Worm (Caenorhabditis elegans): ENCODE data around the gene srw-8.

srw-8 gene

DNA sequence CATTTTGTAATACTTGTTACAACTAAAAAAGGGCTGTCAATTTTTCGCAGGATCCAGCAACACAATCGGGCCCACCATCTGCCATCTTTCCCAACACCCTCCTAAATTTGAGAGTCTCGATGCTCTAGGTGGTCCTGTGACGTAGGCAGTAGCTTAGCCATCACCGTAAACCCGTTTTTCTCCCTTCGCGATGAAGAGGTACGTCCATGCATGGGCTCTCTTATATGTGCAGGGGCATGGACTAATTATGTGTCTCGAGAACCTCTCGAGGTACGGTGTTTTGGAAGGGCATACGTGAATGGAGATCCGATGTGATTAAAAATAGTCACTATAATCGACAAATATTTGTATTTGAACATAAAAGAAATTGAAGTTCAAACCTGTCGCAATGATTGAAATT is 6.8 kb upstream of the srw-8 start:
- TF ChIP-seq pqm-1 (tag; optimal IDR thresholded peaks at IDR 0.05) (no peak), hlh-30 (tag; optimal IDR thresholded peaks at IDR 0.05; ENCODE audit: insufficient read depth) (no peak), aha-1 (tag) (no peak), mdl-1 (tag; optimal IDR thresholded peaks at IDR 0.05) (no peak), pha-4 (GFP tag; IDR thresholded peaks at IDR 0.05) (no peak), pha-4 (tag; optimal IDR thresholded peaks at IDR 0.05) (no peak)

ce11 chrV:3039282-3039681 is 5.1 kb upstream of the srw-8 start, which contains the start of gene chpf-2:
chpf-2 (minus strand) TSS chrV:3039382.
- no peak for TF ChIP-seq daf-12 (tag; optimal IDR thresholded peaks at IDR 0.05)
- no peak for TF ChIP-seq Y105C5A.15 (GFP tag; IDR thresholded peaks at IDR 0.05)
- no peak for TF ChIP-seq ZK337.2 (GFP tag; IDR thresholded peaks at IDR 0.05)
- no peak for TF ChIP-seq lin-29 (GFP tag; IDR thresholded peaks at IDR 0.05)

DNA sequence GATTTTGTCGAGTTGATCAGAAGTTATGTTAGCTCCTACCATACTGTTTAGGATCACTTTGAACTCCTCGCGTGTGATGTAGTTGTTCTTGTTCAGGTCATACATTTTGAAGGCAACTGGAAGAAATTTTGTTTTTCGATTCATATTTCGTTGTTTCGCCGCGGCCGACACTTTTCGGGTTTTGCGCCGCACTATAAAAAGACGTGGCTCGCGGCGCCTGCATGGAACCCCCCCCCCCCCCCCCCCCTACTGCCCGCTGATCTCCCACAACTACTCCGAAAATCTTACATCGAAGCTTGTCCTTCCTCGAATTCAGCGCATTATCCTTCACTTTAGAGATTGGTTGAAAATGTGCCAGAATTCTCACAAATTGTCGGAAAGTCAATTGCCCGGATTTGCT is 3.9 kb upstream of the srw-8 start:
- TF ChIP-seq unc-62 (GFP tag; optimal IDR thresholded peaks at IDR 0.05 in 1 of 2) (no peak), unc-62 (tag; optimal IDR thresholded peaks at IDR 0.05) (no peak), set-16 (GFP tag; IDR thresholded peaks at IDR 0.05) (peak; percentile 82), dpl-1 (GFP tag; optimal IDR thresholded peaks at IDR 0.05) (no peak)

DNA sequence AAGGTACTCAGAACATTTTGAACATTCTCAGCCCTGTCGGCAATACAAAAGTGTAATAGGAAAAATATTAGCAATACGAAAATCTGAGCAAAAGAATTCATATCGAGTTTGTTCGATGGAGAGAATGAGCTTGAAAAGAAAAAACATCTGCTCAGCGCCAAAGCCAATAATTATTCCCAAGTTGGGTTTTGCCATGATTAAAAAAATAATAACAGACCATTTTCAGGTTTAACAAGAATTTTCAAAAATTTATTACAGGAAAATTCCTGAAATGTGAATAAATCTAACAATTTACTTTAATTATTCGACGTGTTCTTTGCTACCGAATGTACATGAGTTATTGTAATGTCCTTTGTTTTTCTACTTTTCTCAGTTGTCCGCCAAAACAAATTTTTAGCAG is 1.8 kb downstream of the srw-8 start, which contains the start of gene irld-38:
Gene irld-38, minus strand, starts transcription at position 101 of the 400 bp plus-strand sequence.
- no peak for TF ChIP-seq duxl-1 (tag; optimal IDR thresholded peaks at IDR 0.05; ENCODE audit: poor library complexity)
- TF ChIP-seq unc-62 (GFP tag; optimal IDR thresholded peaks at IDR 0.05 in 1 of 2), result no peak
- TF ChIP-seq unc-62 (tag; optimal IDR thresholded peaks at IDR 0.05), result no peak
- TF ChIP-seq ztf-11 (tag; optimal IDR thresholded peaks at IDR 0.05), result no peak
- TF ChIP-seq daf-19 (GFP tag; conservative IDR thresholded peaks at IDR 0.05), result no peak
- TF ChIP-seq nhr-6 (tag; optimal IDR thresholded peaks at IDR 0.05), result no peak
- TF ChIP-seq vab-7 (GFP tag; IDR thresholded peaks at IDR 0.05), result no peak
- TF ChIP-seq lin-39 (tag; optimal IDR thresholded peaks at IDR 0.05), result no peak
- no peak for TF ChIP-seq attf-4 (tag; optimal IDR thresholded peaks at IDR 0.05)
- no peak for TF ChIP-seq lin-38 (GFP tag; IDR thresholded peaks at IDR 0.05)
- no peak for TF ChIP-seq T26A8.4 (GFP tag; IDR thresholded peaks at IDR 0.05)
- TF ChIP-seq daf-16 (GFP tag; optimal IDR thresholded peaks at IDR 0.05), result no peak
- TF ChIP-seq daf-16 (tag; optimal IDR thresholded peaks at IDR 0.05), result no peak
- no peak for TF ChIP-seq zip-2 (tag; optimal IDR thresholded peaks at IDR 0.05)

DNA sequence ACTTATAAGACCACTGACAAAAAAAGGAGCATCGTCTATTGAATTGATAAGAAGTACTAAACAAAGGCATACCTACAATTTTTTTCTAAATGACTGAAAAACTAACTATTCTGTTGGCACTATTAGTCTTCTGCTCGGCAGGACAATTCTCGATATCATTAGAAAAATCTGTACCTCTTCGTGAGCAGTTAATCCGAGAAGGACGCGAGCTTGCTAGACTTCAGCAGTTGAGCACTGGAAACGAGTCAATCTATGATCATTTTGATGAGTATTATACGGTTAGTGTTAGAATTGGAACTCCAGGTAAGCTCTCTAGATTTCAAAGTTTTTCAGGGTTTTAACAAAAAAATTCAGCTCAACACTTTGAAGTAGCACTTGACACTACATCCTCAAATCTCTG is 5.9 kb downstream of the srw-8 start, which contains the start of gene asp-7:
Gene asp-7, plus strand, starts transcription at position 81 of the 400 bp plus-strand sequence.
- TF ChIP-seq jun-1 (tag; optimal IDR thresholded peaks at IDR 0.05), result no peak
- TF ChIP-seq aha-1 (tag), result peak; percentile 73
- no peak for TF ChIP-seq sdz-12 (GFP tag; optimal IDR thresholded peaks at IDR 0.05)
- TF ChIP-seq T26A8.4 (GFP tag; IDR thresholded peaks at IDR 0.05), result no peak
- TF ChIP-seq F44E2.7 (GFP tag; IDR thresholded peaks at IDR 0.05), result no peak
- no peak for TF ChIP-seq tag-97 (GFP tag; IDR thresholded peaks at IDR 0.05)
- TF ChIP-seq pha-4 (GFP tag; IDR thresholded peaks at IDR 0.05), result no peak
- no peak for TF ChIP-seq pha-4 (tag; optimal IDR thresholded peaks at IDR 0.05)
- peak; percentile 12 for TF ChIP-seq pqm-1 (tag; optimal IDR thresholded peaks at IDR 0.05)
- TF ChIP-seq aly-2 (tag; optimal IDR thresholded peaks at IDR 0.05), result no peak
- TF ChIP-seq skn-1 (tag; optimal IDR thresholded peaks at IDR 0.05), result no peak

ce11 chrV:3024274-3024673 is 9.9 kb downstream of the srw-8 start, which contains the start of gene asp-8:
asp-8 (plus strand) TSS chrV:3024549.
- TF ChIP-seq nhr-28 (tag; optimal IDR thresholded peaks at IDR 0.05), result peak; percentile 75
- TF ChIP-seq sdz-12 (GFP tag; optimal IDR thresholded peaks at IDR 0.05), result no peak
- TF ChIP-seq daf-16 (GFP tag; optimal IDR thresholded peaks at IDR 0.05), result no peak
- peak; percentile 63 for TF ChIP-seq daf-16 (tag; optimal IDR thresholded peaks at IDR 0.05)
